Worm (Caenorhabditis elegans): Measurements from ENCODE around the gene dnj-13.

Gene dnj-13

ce11 chrII:11596157-11596740, 50.7 kb downstream of the dnj-13 start:
- TF ChIP-seq vab-15 (tag; optimal IDR thresholded peaks at IDR 0.05) (no peak), nhr-71 (tag; optimal IDR thresholded peaks at IDR 0.05) (peak; percentile 86), lin-14 (GFP tag; optimal IDR thresholded peaks at IDR 0.05) (peak; percentile 1), sox-4 (tag; optimal IDR thresholded peaks at IDR 0.05) (no peak)

Data from whole organism, L1 larva.